Worm (Caenorhabditis elegans) whole organism, early embryonic: ENCODE results near the gene fbxb-59.

Source experiments
- B0310.2 ChIP-seq: sonication (generic microtip); optimal IDR thresholded peaks from 2 replicates; lab custom pipeline; 2016; ENCODE audit warnings: mild to moderate bottlenecking, missing genetic modification characterization, missing compliant biosample characterization
- F13C5.2 ChIP-seq: sonication (generic microtip); optimal IDR thresholded peaks from 2 replicates; lab custom pipeline; 2017; ENCODE audit warnings: mild to moderate bottlenecking, missing genetic modification characterization, inconsistent platforms, missing compliant biosample characterization
- ama-1 ChIP-seq: fragments of 150-350 bp; optimal IDR thresholded peaks from 2 replicates; lab custom pipeline; 2014
- ceh-13 ChIP-seq: fragments of 200-800 bp; sonication (Bioruptor generic); optimal IDR thresholded peaks from 2 replicates; lab custom pipeline; 2018; ENCODE audit warnings: mild to moderate bottlenecking, missing genetic modification characterization, missing compliant biosample characterization
- ceh-36 ChIP-seq: sonication (generic microtip); optimal IDR thresholded peaks from 2 replicates; lab custom pipeline; 2016; ENCODE audit warnings: missing genetic modification characterization, inconsistent platforms, missing compliant biosample characterization
- ets-7 ChIP-seq: sonication (generic microtip); optimal IDR thresholded peaks from 2 replicates; lab custom pipeline; 2016; ENCODE audit warnings: missing genotype, missing genetic modification characterization, missing compliant biosample characterization
- hnd-1 ChIP-seq: sonication (generic microtip); optimal IDR thresholded peaks from 2 replicates; lab custom pipeline; 2016; ENCODE audit warnings: missing genetic modification characterization, missing compliant biosample characterization
- sea-1 ChIP-seq: fragments of 200-800 bp; sonication (Bioruptor generic); conservative IDR thresholded peaks from 2 replicates; pipeline ENCODE4 v1.3.6; 2022; ENCODE audit warnings: missing genetic modification characterization, missing compliant biosample characterization
- tbx-11 ChIP-seq: fragments of 200-800 bp; sonication (Bioruptor generic); IDR thresholded peaks from 2 replicates; pipeline ENCODE4 v1.3.6; 2022; ENCODE audit warnings: missing genetic modification characterization, missing compliant biosample characterization

ce11 chrV:20223725-20224124 is 17.7 kb upstream of the fbxb-59 start:
- no peak for TF ChIP-seq tbx-11 (GFP tag; lab: Robert Waterston, UW)
- no peak for TF ChIP-seq ama-1 (lab: Kevin White, UChicago)
- TF ChIP-seq B0310.2 = no peak
- TF ChIP-seq sea-1 (GFP tag; lab: Robert Waterston, UW) = no peak
- TF ChIP-seq F13C5.2 (tag; lab: Kevin White, UChicago) = no peak
- TF ChIP-seq ceh-36 (tag; lab: Kevin White, UChicago) = no peak
- TF ChIP-seq hnd-1 (tag; lab: Kevin White, UChicago) = no peak
- TF ChIP-seq ceh-13 (GFP tag; lab: Kevin White, UChicago) = no peak
- TF ChIP-seq ets-7 (tag; lab: Kevin White, UChicago) = no peak
